Worm (Caenorhabditis elegans) whole organism, L4 larva: Measurements from ENCODE around the gene EGAP2.1.

Source experiments
- F44E2.7 ChIP-seq: fragments of 200-800 bp; sonication (Bioruptor generic); IDR thresholded peaks from 2 replicates; pipeline ENCODE4 v2.1.2; 2022; ENCODE audit warnings: missing genetic modification characterization, missing compliant biosample characterization
- T20F7.1 ChIP-seq: fragments of 200-800 bp; sonication (Bioruptor generic); optimal IDR thresholded peaks from 2 replicates; lab custom pipeline; 2018; ENCODE audit warnings: mild to moderate bottlenecking, missing genetic modification characterization, missing compliant biosample characterization
- Y105C5A.15 ChIP-seq: fragments of 200-800 bp; sonication (Bioruptor generic); IDR thresholded peaks from 2 replicates; pipeline ENCODE4 v1.3.6; 2022; ENCODE audit warnings: missing genetic modification characterization, missing compliant biosample characterization
- Y48G9A.11 ChIP-seq: fragments of 200-800 bp; sonication (Bioruptor generic); IDR thresholded peaks from 2 replicates; pipeline ENCODE4 v1.3.6; 2022; ENCODE audit warnings: missing genetic modification reagents, missing genetic modification characterization, missing compliant biosample characterization
- Y75B8A.6 ChIP-seq: fragments of 200-800 bp; sonication (Bioruptor generic); IDR thresholded peaks from 2 replicates; pipeline ENCODE4 v1.3.6; 2022; ENCODE audit warnings: missing genetic modification reagents, missing genetic modification characterization, missing compliant biosample characterization
- ZK337.2 ChIP-seq: fragments of 200-800 bp; sonication (Bioruptor generic); IDR thresholded peaks from 2 replicates; pipeline ENCODE4 v1.3.6; 2022; ENCODE audit warnings: missing genetic modification reagents, missing genetic modification characterization, missing compliant biosample characterization
- ZK546.5 ChIP-seq, 2 experiments: sonication (generic microtip); optimal IDR thresholded peaks; 2 replicates each; lab custom pipeline; 2017; ENCODE audit warnings: missing biosample characterization in 2 of 2, missing genetic modification characterization in 2 of 2
- aha-1 ChIP-seq: fragments of 150-350 bp; peaks from one replicate; lab custom pipeline; 2014; ENCODE audit warnings: missing biosample characterization, missing genetic modification characterization
- aly-2 ChIP-seq: sonication (generic microtip); optimal IDR thresholded peaks from 2 replicates; lab custom pipeline; 2018; ENCODE audit warnings: missing biosample characterization, missing genetic modification characterization
- ama-1 ChIP-seq: fragments of 150-350 bp; optimal IDR thresholded peaks from 2 replicates; lab custom pipeline; 2014; ENCODE audit warnings: inconsistent platforms, mixed read lengths
- attf-4 ChIP-seq: sonication (generic microtip); optimal IDR thresholded peaks from 3 replicates; lab custom pipeline; 2017; ENCODE audit warnings: missing biosample characterization, missing genetic modification characterization
- ceh-28 ChIP-seq: fragments of 150-350 bp; optimal IDR thresholded peaks from 2 replicates; lab custom pipeline; 2014; ENCODE audit warnings: missing biosample characterization, missing genetic modification reagents, missing genetic modification characterization
- ceh-32 ChIP-seq: sonication (generic microtip); optimal IDR thresholded peaks from 2 replicates; lab custom pipeline; 2016; ENCODE audit warnings: mild to moderate bottlenecking, missing genetic modification characterization, missing compliant biosample characterization; ENCODE audit not compliant: poor library complexity
- ces-1 ChIP-seq: fragments of 150-350 bp; sonication (generic microtip); optimal IDR thresholded peaks from 4 replicates; lab custom pipeline; 2014; ENCODE audit warnings: missing biosample characterization, missing genetic modification reagents, missing genetic modification characterization
- cey-2 ChIP-seq: sonication (generic microtip); optimal IDR thresholded peaks from 3 replicates; lab custom pipeline; 2017; ENCODE audit warnings: missing genetic modification characterization, mild to moderate bottlenecking, missing compliant biosample characterization, antibody characterized with exemption, borderline replicate concordance; ENCODE audit not compliant: insufficient read depth
- ctbp-1 ChIP-seq: fragments of 200-800 bp; sonication (Bioruptor generic); IDR thresholded peaks from 2 replicates; pipeline ENCODE4 v1.3.6; 2022; ENCODE audit warnings: missing genetic modification reagents, missing genetic modification characterization, missing compliant biosample characterization
- daf-12 ChIP-seq: fragments of 150-350 bp; optimal IDR thresholded peaks from 2 replicates; lab custom pipeline; 2014; ENCODE audit warnings: missing biosample characterization, missing genetic modification reagents, missing genetic modification characterization
- dmd-9 ChIP-seq: fragments of 200-800 bp; sonication (Bioruptor generic); IDR thresholded peaks from 2 replicates; pipeline ENCODE4 v1.3.6; 2022; ENCODE audit warnings: missing genetic modification reagents, missing genetic modification characterization, missing compliant biosample characterization
- dve-1 ChIP-seq: sonication (generic microtip); optimal IDR thresholded peaks from 2 replicates; lab custom pipeline; 2017; ENCODE audit warnings: antibody characterized with exemption, mild to moderate bottlenecking, missing genetic modification characterization, missing compliant biosample characterization; ENCODE audit not compliant: insufficient read depth
- fos-1 ChIP-seq: fragments of 150-350 bp; optimal IDR thresholded peaks from 2 replicates; lab custom pipeline; 2014; ENCODE audit warnings: missing biosample characterization, missing genetic modification characterization
- hlh-11 ChIP-seq: fragments of 200-800 bp; sonication (Bioruptor generic); optimal IDR thresholded peaks from 2 replicates; lab custom pipeline; 2018; ENCODE audit warnings: mild to moderate bottlenecking, missing genetic modification characterization, missing compliant biosample characterization
- hlh-30 ChIP-seq: sonication (generic microtip); optimal IDR thresholded peaks from 2 replicates; lab custom pipeline; 2017; ENCODE audit warnings: antibody characterized with exemption, mild to moderate bottlenecking, missing genetic modification characterization, missing compliant biosample characterization; ENCODE audit not compliant: insufficient read depth
- lin-1 ChIP-seq: fragments of 200-800 bp; sonication (Bioruptor generic); IDR thresholded peaks from 2 replicates; pipeline ENCODE4 v1.3.6; 2022; ENCODE audit warnings: missing genetic modification reagents, missing genetic modification characterization, missing compliant biosample characterization
- lir-3 ChIP-seq: sonication (generic microtip); optimal IDR thresholded peaks from 2 replicates; lab custom pipeline; 2016; ENCODE audit warnings: mild to moderate bottlenecking, missing genetic modification characterization, missing compliant biosample characterization
- lsy-2 ChIP-seq, 2 experiments: fragments of 150-350 bp in 1 of 2; sonication (generic microtip) in 1 of 2; optimal IDR thresholded peaks; 2 replicates each; lab custom pipeline; 2014 to 2017; ENCODE audit warnings: missing biosample characterization in 2 of 2, missing genetic modification characterization in 2 of 2
- mdl-1 ChIP-seq, 2 experiments: fragments of 150-350 bp in 1 of 2; sonication (generic microtip) in 1 of 2; optimal IDR thresholded peaks; 2 replicates each; lab custom pipeline; 2014 to 2017; ENCODE audit warnings: missing biosample characterization in 2 of 2, missing genetic modification characterization in 2 of 2
- mdt-29 ChIP-seq: fragments of 200-800 bp; sonication (Bioruptor generic); IDR thresholded peaks from 2 replicates; pipeline ENCODE4 v1.3.6; 2022; ENCODE audit warnings: missing genetic modification reagents, missing genetic modification characterization, missing compliant biosample characterization
- mxl-2 ChIP-seq: fragments of 200-800 bp; sonication (Bioruptor generic); conservative IDR thresholded peaks from 2 replicates; pipeline ENCODE4 v1.3.6; 2022; ENCODE audit warnings: missing genetic modification reagents, missing genetic modification characterization, missing compliant biosample characterization
- nhr-102 ChIP-seq: sonication (generic microtip); optimal IDR thresholded peaks from 2 replicates; lab custom pipeline; 2016; ENCODE audit warnings: mild to moderate bottlenecking, missing genetic modification characterization, moderate library complexity, missing compliant biosample characterization
- nhr-11 ChIP-seq: fragments of 150-350 bp; optimal IDR thresholded peaks from 2 replicates; lab custom pipeline; 2014; ENCODE audit warnings: missing biosample characterization, missing genetic modification characterization
- nhr-237 ChIP-seq: sonication (generic microtip); optimal IDR thresholded peaks from 2 replicates; lab custom pipeline; 2017; ENCODE audit warnings: missing biosample characterization, missing genetic modification characterization
- nhr-25 ChIP-seq: sonication (generic microtip); optimal IDR thresholded peaks from 2 replicates; lab custom pipeline; 2017; ENCODE audit warnings: missing genetic modification characterization, mild to moderate bottlenecking, missing compliant biosample characterization, antibody characterized with exemption, moderate library complexity, borderline replicate concordance; ENCODE audit not compliant: insufficient read depth
- nhr-28 ChIP-seq: fragments of 150-350 bp; optimal IDR thresholded peaks from 2 replicates; lab custom pipeline; 2014; ENCODE audit warnings: missing biosample characterization, missing genetic modification characterization
- nhr-42 ChIP-seq: fragments of 200-800 bp; sonication (Bioruptor generic); IDR thresholded peaks from 2 replicates; pipeline ENCODE4 v1.3.6; 2022; ENCODE audit warnings: missing genetic modification characterization, missing compliant biosample characterization
- nhr-48 ChIP-seq: sonication (generic microtip); optimal IDR thresholded peaks from 2 replicates; lab custom pipeline; 2016; ENCODE audit warnings: mild to moderate bottlenecking, missing genetic modification characterization, missing compliant biosample characterization
- nhr-6 ChIP-seq: fragments of 150-350 bp; optimal IDR thresholded peaks from 2 replicates; lab custom pipeline; 2014; ENCODE audit warnings: missing biosample characterization, missing genetic modification characterization
- nhr-76 ChIP-seq: fragments of 150-350 bp; optimal IDR thresholded peaks from 2 replicates; lab custom pipeline; 2014; ENCODE audit warnings: missing biosample characterization, missing genetic modification characterization
- pha-4 ChIP-seq, 2 experiments: fragments of 150-350 bp in 1 of 2; fragments of 200-800 bp in 1 of 2; sonication (Bioruptor generic) in 1 of 2; IDR thresholded peaks in 1 of 2; optimal IDR thresholded peaks in 1 of 2; 2 replicates each; pipeline versions ENCODE4 v1.3.6 to Lab custom; 2014 to 2022; ENCODE audit warnings: missing genetic modification characterization in 2 of 2, missing genetic modification reagents in 2 of 2, missing biosample characterization in 1 of 2, missing compliant biosample characterization in 1 of 2
- rbr-2 ChIP-seq: sonication (generic microtip); optimal IDR thresholded peaks from 2 replicates; lab custom pipeline; 2016; ENCODE audit warnings: missing genotype, missing genetic modification characterization, missing compliant biosample characterization
- set-16 ChIP-seq: fragments of 200-800 bp; sonication (Bioruptor generic); IDR thresholded peaks from 2 replicates; pipeline ENCODE4 v1.3.6; 2022; ENCODE audit warnings: missing genetic modification reagents, missing genetic modification characterization, missing compliant biosample characterization
- skn-1 ChIP-seq: fragments of 150-350 bp; optimal IDR thresholded peaks from 2 replicates; lab custom pipeline; 2014; ENCODE audit warnings: missing biosample characterization, missing genetic modification characterization
- snpc-1.2 ChIP-seq: fragments of 200-800 bp; sonication (Bioruptor generic); IDR thresholded peaks from 2 replicates; pipeline ENCODE4 v1.3.6; 2022; ENCODE audit warnings: missing genetic modification reagents, missing genetic modification characterization, missing compliant biosample characterization
- snpc-4 ChIP-seq: fragments of 150-350 bp; optimal IDR thresholded peaks from 2 replicates; lab custom pipeline; 2014; ENCODE audit warnings: missing biosample characterization, missing genetic modification characterization
- spr-1 ChIP-seq: sonication (generic microtip); optimal IDR thresholded peaks from 2 replicates; lab custom pipeline; 2016; ENCODE audit warnings: mild to moderate bottlenecking, missing genetic modification characterization, missing compliant biosample characterization
- spr-3 ChIP-seq: fragments of 200-800 bp; sonication (Bioruptor generic); optimal IDR thresholded peaks from 2 replicates; lab custom pipeline; 2018; ENCODE audit warnings: mild to moderate bottlenecking, missing genetic modification characterization, missing compliant biosample characterization
- tag-97 ChIP-seq: fragments of 200-800 bp; sonication (Bioruptor generic); IDR thresholded peaks from 2 replicates; pipeline ENCODE4 v1.3.6; 2022; ENCODE audit warnings: missing genetic modification characterization, missing compliant biosample characterization
- unc-130 ChIP-seq: sonication (generic microtip); optimal IDR thresholded peaks from 2 replicates; lab custom pipeline; 2016; ENCODE audit warnings: missing genetic modification reagents, missing genetic modification characterization, missing compliant biosample characterization
- zag-1 ChIP-seq: fragments of 150-350 bp; optimal IDR thresholded peaks from 2 replicates; lab custom pipeline; 2014; ENCODE audit warnings: missing biosample characterization, missing genetic modification characterization
- zfp-2 ChIP-seq: sonication (generic microtip); optimal IDR thresholded peaks from 2 replicates; lab custom pipeline; 2016; ENCODE audit warnings: mild to moderate bottlenecking, missing genetic modification characterization, missing compliant biosample characterization
- zfp-3 ChIP-seq: fragments of 200-800 bp; sonication (Bioruptor generic); conservative IDR thresholded peaks from 2 replicates; pipeline ENCODE4 v1.3.6; 2022; ENCODE audit warnings: missing genetic modification reagents, missing genetic modification characterization, missing compliant biosample characterization
- ztf-11 ChIP-seq: fragments of 150-350 bp; optimal IDR thresholded peaks from 2 replicates; lab custom pipeline; 2014; ENCODE audit warnings: missing biosample characterization, missing genetic modification characterization

Gene EGAP2.1

DNA sequence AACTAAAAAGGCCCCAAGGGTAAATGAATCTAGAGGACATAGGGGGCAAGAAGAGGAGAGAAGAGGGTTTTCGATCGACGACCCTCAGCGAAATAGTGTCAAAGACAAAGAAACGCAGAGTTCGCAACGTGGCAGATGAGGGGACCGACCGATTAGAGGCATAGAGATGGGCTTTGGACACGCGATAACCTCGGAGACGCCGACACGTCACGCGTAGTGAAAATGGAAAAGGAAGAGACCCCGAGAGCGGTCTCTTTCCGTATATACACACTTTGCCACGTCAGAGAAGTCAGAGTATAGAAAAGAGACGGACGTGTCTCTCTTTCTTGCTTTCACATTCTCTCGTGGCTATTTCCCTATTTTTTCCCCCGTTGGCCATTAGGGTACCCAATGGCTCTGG, 49.7 kb upstream of the EGAP2.1 start (continued):
- TF ChIP-seq ctbp-1 (GFP tag; lab: Robert Waterston, UW), result peak; percentile 88
- peak; percentile 51 for TF ChIP-seq nhr-48
- no peak for TF ChIP-seq nhr-237 (tag; lab: Kevin White, UChicago)
- TF ChIP-seq ceh-32 (tag; lab: Kevin White, UChicago), result no peak
- TF ChIP-seq mxl-2, result no peak
- peak; percentile 79 for TF ChIP-seq rbr-2 (tag; lab: Kevin White, UChicago)
- no peak for TF ChIP-seq Y48G9A.11
- TF ChIP-seq ama-1 (lab: Kevin White, UChicago), result no peak
- TF ChIP-seq lsy-2 (tag; optimal IDR thresholded peaks at IDR 0.05; lab: Kevin White, UChicago), result peak; percentile 39 to 73
- TF ChIP-seq hlh-11 (tag; lab: Kevin White, UChicago), result peak; percentile 85
- no peak for TF ChIP-seq lin-1
- TF ChIP-seq snpc-1.2 (GFP tag; lab: Robert Waterston, UW), result no peak
- peak; percentile 60 for TF ChIP-seq ces-1
- peak; percentile 98 for TF ChIP-seq aha-1
- no peak for TF ChIP-seq ZK337.2 (GFP tag; lab: Robert Waterston, UW)
- no peak for TF ChIP-seq snpc-4 (tag; lab: Kevin White, UChicago)
- TF ChIP-seq nhr-11 (tag; lab: Kevin White, UChicago), result peak; percentile 75
- no peak for TF ChIP-seq lir-3 (tag; lab: Kevin White, UChicago)
- TF ChIP-seq nhr-42 (GFP tag; lab: Robert Waterston, UW), result no peak
- no peak for TF ChIP-seq fos-1
- TF ChIP-seq nhr-25, result peak; percentile 70
- no peak for TF ChIP-seq nhr-76 (tag; lab: Kevin White, UChicago)
- TF ChIP-seq aly-2 (tag; lab: Kevin White, UChicago), result no peak
- TF ChIP-seq nhr-6, result no peak
- no peak for TF ChIP-seq daf-12
- peak; percentile 7 for TF ChIP-seq T20F7.1
- TF ChIP-seq unc-130 (GFP tag; lab: Kevin White, UChicago), result no peak
- no peak for TF ChIP-seq ztf-11 (tag; lab: Kevin White, UChicago)
- no peak for TF ChIP-seq dmd-9 (GFP tag; lab: Robert Waterston, UW)
- peak; percentile 19 for TF ChIP-seq zfp-2 (tag; lab: Kevin White, UChicago)
- no peak for TF ChIP-seq mdt-29 (GFP tag; lab: Robert Waterston, UW)
- TF ChIP-seq Y105C5A.15 (GFP tag; lab: Robert Waterston, UW), result no peak
- TF ChIP-seq tag-97 (GFP tag; lab: Robert Waterston, UW), result no peak
- no peak for TF ChIP-seq ZK546.5 (tag; optimal IDR thresholded peaks at IDR 0.05; lab: Kevin White, UChicago)
- TF ChIP-seq set-16 (GFP tag; lab: Robert Waterston, UW), result peak; percentile 59; the same call in 1 of the 2 replicates
- TF ChIP-seq zag-1 (tag; lab: Kevin White, UChicago), result no peak
- TF ChIP-seq pha-4 (GFP tag; IDR thresholded peaks at IDR 0.05; lab: Robert Waterston, UW), result no peak
- TF ChIP-seq pha-4 (tag; optimal IDR thresholded peaks at IDR 0.05; lab: Kevin White, UChicago), result no peak
- no peak for TF ChIP-seq ceh-28 (tag; lab: Kevin White, UChicago)
- TF ChIP-seq spr-1, result peak; percentile 45
- no peak for TF ChIP-seq F44E2.7 (GFP tag; lab: Robert Waterston, UW)
- TF ChIP-seq attf-4 (tag; lab: Kevin White, UChicago), result no peak
- TF ChIP-seq cey-2 (tag; lab: Kevin White, UChicago), result no peak
- 0 out of 2 replicates have a peak, but pooled peaks have one; percentile 47 for TF ChIP-seq zfp-3 (GFP tag; lab: Robert Waterston, UW)
- peak; percentile 56 for TF ChIP-seq dve-1 (tag; lab: Kevin White, UChicago)
- peak; percentile 94 for TF ChIP-seq hlh-30 (tag; lab: Kevin White, UChicago)
- peak; percentile 46 for TF ChIP-seq nhr-28 (tag; lab: Kevin White, UChicago)
- peak; percentile 72 to 93 for TF ChIP-seq mdl-1 (tag; optimal IDR thresholded peaks at IDR 0.05; lab: Kevin White, UChicago)
- TF ChIP-seq spr-3 (GFP tag; lab: Kevin White, UChicago), result no peak
- TF ChIP-seq skn-1 (tag; lab: Kevin White, UChicago), result no peak
- no peak for TF ChIP-seq nhr-102 (tag; lab: Kevin White, UChicago)
- TF ChIP-seq Y75B8A.6 (GFP tag; lab: Robert Waterston, UW), result no peak
